ENCODE assay signal across 3 worm cellular contexts in the genomic region with DNA sequence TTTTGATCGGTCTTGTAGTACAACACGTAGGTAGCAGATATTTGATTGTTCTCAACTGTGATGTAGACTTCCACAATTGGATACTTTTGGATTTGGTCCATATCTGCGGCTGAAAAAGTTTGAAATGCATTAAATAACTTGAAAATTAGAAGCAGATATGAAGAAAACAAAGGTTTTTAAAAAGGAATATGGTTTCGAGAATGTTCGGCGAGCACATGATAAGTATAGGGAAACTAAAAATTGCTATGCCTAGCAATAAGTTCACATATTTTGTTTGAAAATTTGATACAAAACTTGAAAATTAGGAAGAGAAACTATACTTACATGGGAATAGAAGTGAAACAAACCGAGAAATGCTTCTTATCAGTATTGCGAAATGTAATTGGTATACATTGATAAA.
TF ChIP-seq lines count a peak whose summit lies in the region.

A gene (minus strand): TSS at position 101 of the 400 bp plus-strand sequence.

TF ChIP-seq in whole organism, L1 larva, 84 proteins besides CTCF, POLR2A, EP300 and RAD21:
- TF ChIP-seq elt-2 (tag; optimal IDR thresholded peaks at IDR 0.05; lab: Kevin White, UChicago) (peak; percentile 12), lin-13 (GFP tag; optimal IDR thresholded peaks at IDR 0.05; lab: Kevin White, UChicago) (no peak), efl-1 (optimal IDR thresholded peaks at IDR 0.05; lab: Kevin White, UChicago) (no peak), efl-1 (GFP tag; optimal IDR thresholded peaks at IDR 0.05 in 1 of 2; lab: Kevin White, UChicago) (peak in 1 of 2 experiments; percentile 2)

TF ChIP-seq in whole organism, L2 larva, 48 proteins besides CTCF, POLR2A, EP300 and RAD21:
- TF ChIP-seq fos-1 (tag; optimal IDR thresholded peaks at IDR 0.05; lab: Kevin White, UChicago) (peak; percentile 11), blmp-1 (tag; optimal IDR thresholded peaks at IDR 0.05; lab: Kevin White, UChicago; ENCODE audit: insufficient read depth) (no peak)

TF ChIP-seq in whole organism, L4 larva, 104 proteins besides CTCF, POLR2A, EP300 and RAD21:
- TF ChIP-seq pqm-1 (tag; optimal IDR thresholded peaks at IDR 0.05; lab: Kevin White, UChicago) (peak; percentile 64), nhr-28 (tag; optimal IDR thresholded peaks at IDR 0.05; lab: Kevin White, UChicago) (no peak)
TF ChIP-seq in whole organism, L4 larva: peak in this region for 1.
